Worm (Caenorhabditis elegans) whole organism, L2 larva: ENCODE measurements around the gene pdf-1.
A peak's percentile ranks its signal among the peaks of the same experiment; 100 is the strongest.

Source experiments
- C34F6.9 ChIP-seq: fragments of 150-350 bp; optimal IDR thresholded peaks from 2 replicates; lab custom pipeline; 2014; ENCODE audit warnings: missing biosample characterization, missing genetic modification characterization
- R02D3.7 ChIP-seq: fragments of 150-350 bp; optimal IDR thresholded peaks from 2 replicates; lab custom pipeline; 2014; ENCODE audit warnings: missing biosample characterization, missing genetic modification characterization
- Y55F3AM.14 ChIP-seq: fragments of 200-800 bp; sonication (Bioruptor generic); optimal IDR thresholded peaks from 2 replicates; lab custom pipeline; 2018; ENCODE audit warnings: mild to moderate bottlenecking, missing genetic modification characterization, missing compliant biosample characterization
- alr-1 ChIP-seq: fragments of 150-350 bp; optimal IDR thresholded peaks from 2 replicates; lab custom pipeline; 2014; ENCODE audit warnings: missing biosample characterization, missing genetic modification characterization
- ama-1 ChIP-seq: fragments of 150-350 bp; optimal IDR thresholded peaks from 2 replicates; lab custom pipeline; 2018; ENCODE audit warnings: inconsistent platforms
- blmp-1 ChIP-seq: sonication (generic microtip); optimal IDR thresholded peaks from 2 replicates; lab custom pipeline; 2017; ENCODE audit warnings: missing genetic modification characterization, mild to moderate bottlenecking, missing compliant biosample characterization, antibody characterized with exemption, moderate library complexity; ENCODE audit not compliant: insufficient read depth
- ceh-16 ChIP-seq: fragments of 150-350 bp; optimal IDR thresholded peaks from 2 replicates; lab custom pipeline; 2014; ENCODE audit warnings: missing biosample characterization, missing genetic modification characterization
- ceh-82 ChIP-seq: fragments of 150-350 bp; optimal IDR thresholded peaks from 2 replicates; lab custom pipeline; 2014; ENCODE audit warnings: missing biosample characterization, missing genetic modification characterization
- crh-2 ChIP-seq: sonication (generic microtip); optimal IDR thresholded peaks from 2 replicates; lab custom pipeline; 2017; ENCODE audit warnings: missing biosample characterization, missing genetic modification characterization
- dmd-4 ChIP-seq: sonication (generic microtip); optimal IDR thresholded peaks from 2 replicates; lab custom pipeline; 2017; ENCODE audit warnings: missing biosample characterization, missing genetic modification characterization
- egl-27 ChIP-seq: sonication (generic microtip); optimal IDR thresholded peaks from 3 replicates; lab custom pipeline; 2017; ENCODE audit warnings: missing biosample characterization, missing genetic modification reagents, missing genetic modification characterization
- elt-1 ChIP-seq: fragments of 150-350 bp; optimal IDR thresholded peaks from 2 replicates; lab custom pipeline; 2014; ENCODE audit warnings: missing biosample characterization, missing genetic modification characterization
- elt-3 ChIP-seq: sonication (generic microtip); optimal IDR thresholded peaks from 2 replicates; lab custom pipeline; 2017; ENCODE audit warnings: missing biosample characterization, missing genetic modification characterization
- gmeb-1 ChIP-seq: fragments of 150-350 bp; optimal IDR thresholded peaks from 2 replicates; lab custom pipeline; 2014; ENCODE audit warnings: missing biosample characterization, missing genetic modification characterization
- lin-11 ChIP-seq: fragments of 150-350 bp; sonication (generic microtip); optimal IDR thresholded peaks from 2 replicates; lab custom pipeline; 2014; ENCODE audit warnings: missing biosample characterization, missing genetic modification characterization, inconsistent platforms, mixed read lengths
- lin-13 ChIP-seq: fragments of 150-350 bp; optimal IDR thresholded peaks from 2 replicates; lab custom pipeline; 2014; ENCODE audit warnings: missing biosample characterization, missing genetic modification reagents, missing genetic modification characterization
- lin-39 ChIP-seq: fragments of 150-350 bp; optimal IDR thresholded peaks from 2 replicates; lab custom pipeline; 2014; ENCODE audit warnings: missing biosample characterization, missing genetic modification reagents, missing genetic modification characterization
- lsy-2 ChIP-seq, 2 experiments: fragments of 150-350 bp in 1 of 2; sonication (generic microtip) in 1 of 2; optimal IDR thresholded peaks; 2 replicates each; lab custom pipeline; 2014 to 2017; ENCODE audit warnings: missing biosample characterization in 2 of 2, missing genetic modification characterization in 2 of 2
- mab-5 ChIP-seq: fragments of 150-350 bp; optimal IDR thresholded peaks from 2 replicates; lab custom pipeline; 2014; ENCODE audit warnings: missing biosample characterization, missing genetic modification characterization
- mbf-1 ChIP-seq: sonication (generic microtip); optimal IDR thresholded peaks from 2 replicates; lab custom pipeline; 2017; ENCODE audit warnings: missing biosample characterization, missing genetic modification characterization
- nhr-11 ChIP-seq: fragments of 150-350 bp; optimal IDR thresholded peaks from 2 replicates; lab custom pipeline; 2014; ENCODE audit warnings: missing biosample characterization, missing genetic modification characterization
- nhr-129 ChIP-seq: fragments of 150-350 bp; optimal IDR thresholded peaks from 2 replicates; lab custom pipeline; 2014; ENCODE audit warnings: missing biosample characterization, missing genetic modification characterization
- nhr-21 ChIP-seq: fragments of 150-350 bp; optimal IDR thresholded peaks from 2 replicates; lab custom pipeline; 2014; ENCODE audit warnings: missing biosample characterization, missing genetic modification characterization
- nhr-23 ChIP-seq: fragments of 150-350 bp; optimal IDR thresholded peaks from 2 replicates; lab custom pipeline; 2014; ENCODE audit warnings: missing biosample characterization, missing genetic modification reagents, missing genetic modification characterization
- nhr-237 ChIP-seq: fragments of 150-350 bp; optimal IDR thresholded peaks from 2 replicates; lab custom pipeline; 2014; ENCODE audit warnings: missing biosample characterization, missing genetic modification characterization
- nhr-6 ChIP-seq: fragments of 150-350 bp; optimal IDR thresholded peaks from 2 replicates; lab custom pipeline; 2014; ENCODE audit warnings: missing biosample characterization, missing genetic modification characterization
- nhr-77 ChIP-seq: fragments of 150-350 bp; optimal IDR thresholded peaks from 2 replicates; lab custom pipeline; 2014; ENCODE audit warnings: missing biosample characterization, missing genetic modification characterization
- peb-1 ChIP-seq: fragments of 150-350 bp; optimal IDR thresholded peaks from 2 replicates; lab custom pipeline; 2014; ENCODE audit warnings: missing biosample characterization, missing genetic modification characterization
- sem-4 ChIP-seq: fragments of 150-350 bp; optimal IDR thresholded peaks from 2 replicates; lab custom pipeline; 2014; ENCODE audit warnings: missing biosample characterization, missing genetic modification reagents, missing genetic modification characterization
- skn-1 ChIP-seq: sonication (generic microtip); optimal IDR thresholded peaks from 2 replicates; lab custom pipeline; 2017; ENCODE audit warnings: missing biosample characterization, missing genetic modification characterization
- sma-3 ChIP-seq: sonication (generic microtip); optimal IDR thresholded peaks from 2 replicates; lab custom pipeline; 2016; ENCODE audit warnings: missing genetic modification reagents, missing genetic modification characterization, missing compliant biosample characterization
- unc-39 ChIP-seq: fragments of 150-350 bp; optimal IDR thresholded peaks from 2 replicates; lab custom pipeline; 2014; ENCODE audit warnings: missing biosample characterization, missing genetic modification characterization
- unc-55 ChIP-seq: fragments of 150-350 bp; sonication (generic microtip); optimal IDR thresholded peaks from 3 replicates; lab custom pipeline; 2014; ENCODE audit warnings: missing biosample characterization, missing genetic modification reagents, missing genetic modification characterization
- unc-62 ChIP-seq: fragments of 150-350 bp; optimal IDR thresholded peaks from 2 replicates; lab custom pipeline; 2014; ENCODE audit warnings: missing biosample characterization, missing genetic modification reagents, missing genetic modification characterization
- zag-1 ChIP-seq: fragments of 150-350 bp; optimal IDR thresholded peaks from 2 replicates; lab custom pipeline; 2014; ENCODE audit warnings: missing biosample characterization, missing genetic modification characterization
- ztf-1 ChIP-seq: fragments of 200-800 bp; sonication (Bioruptor generic); conservative IDR thresholded peaks from 2 replicates; pipeline ENCODE4 v1.3.6; 2022; ENCODE audit warnings: missing genetic modification characterization, missing compliant biosample characterization
- ztf-11 ChIP-seq: sonication (generic microtip); optimal IDR thresholded peaks from 2 replicates; lab custom pipeline; 2017; ENCODE audit warnings: missing biosample characterization, missing genetic modification characterization
- ztf-4 ChIP-seq: fragments of 150-350 bp; optimal IDR thresholded peaks from 2 replicates; lab custom pipeline; 2014; ENCODE audit warnings: missing biosample characterization, missing genetic modification characterization

The pdf-1 gene

ce11 chrIII:6958674-6959241, 46.5 kb upstream of the pdf-1 start:
- TF ChIP-seq nhr-129 (tag; lab: Kevin White, UChicago) (no peak), lin-11 (no peak), R02D3.7 (tag; lab: Kevin White, UChicago) (no peak)
- TF ChIP-seq, all 48 proteins: peak for 0

- no peak for TF ChIP-seq C34F6.9
- no peak for TF ChIP-seq sma-3
- no peak for TF ChIP-seq ceh-82 (tag; lab: Kevin White, UChicago)
- no peak for TF ChIP-seq skn-1 (tag; lab: Kevin White, UChicago)
- TF ChIP-seq egl-27 (tag; lab: Kevin White, UChicago): no peak
Measured at ce11 chrIII:6955766-6956165, 43.5 kb upstream of the pdf-1 start.

ce11 chrIII:6953978-6954377, 41.7 kb upstream of the pdf-1 start:
- TF ChIP-seq ceh-16 (tag; lab: Kevin White, UChicago): no peak
- TF ChIP-seq unc-55 (GFP tag; lab: Kevin White, UChicago): no peak
- TF ChIP-seq nhr-11 (tag; lab: Kevin White, UChicago): no peak
- no peak for TF ChIP-seq gmeb-1
- no peak for TF ChIP-seq zag-1 (tag; lab: Kevin White, UChicago)
- no peak for TF ChIP-seq sem-4 (tag; lab: Kevin White, UChicago)
- TF ChIP-seq R02D3.7 (tag; lab: Kevin White, UChicago): no peak
- no peak for TF ChIP-seq nhr-21
- TF ChIP-seq skn-1 (tag; lab: Kevin White, UChicago): no peak
- TF ChIP-seq mbf-1 (tag; lab: Kevin White, UChicago): no peak
- TF ChIP-seq nhr-6 (tag; lab: Kevin White, UChicago): no peak
- TF ChIP-seq ztf-11 (tag; lab: Kevin White, UChicago): no peak
- no peak for TF ChIP-seq ceh-82 (tag; lab: Kevin White, UChicago)
- no peak for TF ChIP-seq alr-1 (tag; lab: Kevin White, UChicago)
- TF ChIP-seq blmp-1 (tag; lab: Kevin White, UChicago): no peak
- TF ChIP-seq, all 48 proteins: peak for 0

- TF ChIP-seq mab-5 (tag; lab: Kevin White, UChicago) (no peak), elt-3 (tag; lab: Kevin White, UChicago) (no peak), peb-1 (tag; lab: Kevin White, UChicago) (no peak), Y55F3AM.14 (GFP tag; lab: Kevin White, UChicago) (no peak), nhr-6 (tag; lab: Kevin White, UChicago) (no peak), zag-1 (tag; lab: Kevin White, UChicago) (no peak), ztf-11 (tag; lab: Kevin White, UChicago) (no peak), egl-27 (tag; lab: Kevin White, UChicago) (no peak), ama-1 (lab: Kevin White, UChicago) (no peak), nhr-21 (no peak), gmeb-1 (no peak), nhr-237 (no peak), ztf-1 (GFP tag; lab: Robert Waterston, UW) (no peak), lin-13 (GFP tag; lab: Kevin White, UChicago) (no peak), elt-1 (no peak), ztf-4 (tag; lab: Kevin White, UChicago) (no peak), crh-2 (tag; lab: Kevin White, UChicago) (no peak)
Measured at ce11 chrIII:6953373-6953772, 41.1 kb upstream of the pdf-1 start.

- TF ChIP-seq blmp-1 (tag; lab: Kevin White, UChicago): peak; percentile 43
- TF ChIP-seq unc-55 (GFP tag; lab: Kevin White, UChicago): peak; percentile 32
- TF ChIP-seq zag-1 (tag; lab: Kevin White, UChicago): no peak
- no peak for TF ChIP-seq nhr-23 (tag; lab: Kevin White, UChicago)
- no peak for TF ChIP-seq nhr-77 (tag; lab: Kevin White, UChicago)
- no peak for TF ChIP-seq lin-39 (tag; lab: Kevin White, UChicago)
- TF ChIP-seq elt-3 (tag; lab: Kevin White, UChicago): no peak
- no peak for TF ChIP-seq ceh-82 (tag; lab: Kevin White, UChicago)
- peak in 1 of 2 experiments; percentile 41 for TF ChIP-seq lsy-2 (tag; optimal IDR thresholded peaks at IDR 0.05; lab: Kevin White, UChicago)
- TF ChIP-seq skn-1 (tag; lab: Kevin White, UChicago): no peak
- TF ChIP-seq R02D3.7 (tag; lab: Kevin White, UChicago): no peak
- no peak for TF ChIP-seq crh-2 (tag; lab: Kevin White, UChicago)
- no peak for TF ChIP-seq dmd-4 (tag; lab: Kevin White, UChicago)
- peak; percentile 59 for TF ChIP-seq C34F6.9
- no peak for TF ChIP-seq unc-39
- TF ChIP-seq ztf-1 (GFP tag; lab: Robert Waterston, UW): no peak
- no peak for TF ChIP-seq unc-62
- TF ChIP-seq ztf-11 (tag; lab: Kevin White, UChicago): no peak
Measured at ce11 chrIII:6951435-6951834, 39.2 kb upstream of the pdf-1 start.
